Fruit fly (Drosophila melanogaster): ENCODE data around the gene Ptp99A.

- no peak for TF ChIP-seq CTCF (optimal IDR thresholded peaks at IDR 0.05)
- TF ChIP-seq CG8478 (optimal IDR thresholded peaks at IDR 0.05), result no peak
These were observed 135.0 kb downstream of the Ptp99A start for dm6 chr3R:29512306-29513044.

Data from S2 (cell line).